Fruit fly (Drosophila melanogaster): ENCODE results near the gene kst.

DNA sequence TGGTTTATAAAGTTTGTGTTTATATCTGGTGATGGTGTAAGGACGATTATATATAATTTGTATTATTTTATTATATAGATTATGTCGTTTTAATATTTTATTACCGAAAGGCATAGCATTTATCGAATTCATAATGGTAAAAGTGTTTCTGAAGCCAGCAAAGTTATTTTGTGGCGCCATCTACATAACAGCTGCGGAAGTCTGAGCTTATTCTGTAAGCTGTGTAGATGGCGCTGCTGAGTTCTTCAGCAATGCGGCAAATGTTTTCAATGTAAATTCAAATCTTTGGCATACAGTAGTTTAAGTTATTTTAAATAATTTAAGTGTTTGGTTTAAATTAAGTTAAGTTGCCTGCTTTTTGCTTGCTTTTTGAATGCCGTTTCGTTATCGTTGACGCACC, 48.2 kb upstream of the kst start:
- TF ChIP-seq cnc (optimal IDR thresholded peaks at IDR 0.05): no peak
- TF ChIP-seq CG33017 (tag; optimal IDR thresholded peaks at IDR 0.05): no peak
- TF ChIP-seq tj (GFP tag; optimal IDR thresholded peaks at IDR 0.05): no peak
- TF ChIP-seq pad (GFP tag; optimal IDR thresholded peaks at IDR 0.05): no peak
- no peak for TF ChIP-seq CG5204 (GFP tag; optimal IDR thresholded peaks at IDR 0.05)
- no peak for TF ChIP-seq CG7101 (tag; optimal IDR thresholded peaks at IDR 0.05)
- no peak for TF ChIP-seq CG14711 (tag; optimal IDR thresholded peaks at IDR 0.05)
- no peak for TF ChIP-seq CG11617 (GFP tag; optimal IDR thresholded peaks at IDR 0.05)
- no peak for TF ChIP-seq CG1620 (GFP tag; optimal IDR thresholded peaks at IDR 0.05)

Measured in whole organism, adult.